Fruit fly (Drosophila melanogaster): ENCODE results near the gene Nelf-A.

Gene Nelf-A

dm6 chr3R:21214693-21215145 is 8.8 kb upstream of the Nelf-A start, which contains the start of gene Ddrgk1 (continued):
- TF ChIP-seq CG33557 (GFP tag; optimal IDR thresholded peaks at IDR 0.05) (peak; percentile 6), Dbx (GFP tag; IDR thresholded peaks at IDR 0.05) (no peak), CG33213 (GFP tag; optimal IDR thresholded peaks at IDR 0.05) (peak; percentile 4), CG31441 (GFP tag; IDR thresholded peaks at IDR 0.05) (no peak), sob (GFP tag; IDR thresholded peaks at IDR 0.05) (0 out of 2 replicates have a peak, but pooled peaks have one; percentile 24), dysf (GFP tag; IDR thresholded peaks at IDR 0.05) (no peak), Aef1 (GFP tag; IDR thresholded peaks at IDR 0.05) (0 out of 3 replicates have a peak, but pooled peaks have one; percentile 22), Xbp1 (GFP tag; optimal IDR thresholded peaks at IDR 0.05) (peak; percentile 31), CG10209 (GFP tag; optimal IDR thresholded peaks at IDR 0.05) (no peak), Hr3 (GFP tag; optimal IDR thresholded peaks at IDR 0.05) (no peak), bcd (GFP tag; optimal IDR thresholded peaks at IDR 0.05) (no peak), CG17361 (GFP tag; IDR thresholded peaks at IDR 0.05) (0 out of 3 replicates have a peak, but pooled peaks have one; percentile 30), CG1233 (GFP tag; optimal IDR thresholded peaks at IDR 0.05) (peak; percentile 13), CG1832 (GFP tag; optimal IDR thresholded peaks at IDR 0.05) (no peak), CG2120 (GFP tag; optimal IDR thresholded peaks at IDR 0.05) (peak; percentile 50), lmd (GFP tag; IDR thresholded peaks at IDR 0.05) (peak; percentile 4; the same call in 1 of the 2 replicates), crp (GFP tag; optimal IDR thresholded peaks at IDR 0.05) (peak; percentile 59 to 88), hth (optimal IDR thresholded peaks at IDR 0.05) (no peak), D (optimal IDR thresholded peaks at IDR 0.05) (no peak), D (GFP tag; optimal IDR thresholded peaks at IDR 0.05) (no peak), CG7372 (GFP tag; IDR thresholded peaks at IDR 0.05) (no peak), CG13775 (GFP tag; optimal IDR thresholded peaks at IDR 0.05) (peak; percentile 28), MBD-R2 (GFP tag; IDR thresholded peaks at IDR 0.05) (peak; percentile 93), nmo (GFP tag; optimal IDR thresholded peaks at IDR 0.05) (peak; percentile 44), NC2β (GFP tag; optimal IDR thresholded peaks at IDR 0.05) (no peak), CG32767 (GFP tag; IDR thresholded peaks at IDR 0.05) (peak; percentile 8; the same call in 1 of the 2 replicates)

- peak; percentile 73 for TF ChIP-seq Ets65A (GFP tag)
- TF ChIP-seq trem (tag; optimal IDR thresholded peaks at IDR 0.05): no peak
- TF ChIP-seq CG42726 (GFP tag; IDR thresholded peaks at IDR 0.05; ENCODE audit: partially characterized antibody): 0 out of 2 replicates have a peak, but pooled peaks have one; percentile 10
- TF ChIP-seq Med (GFP tag): peak; percentile 65
Observed at dm6 chr3R:21215290-21215689, 8.2 kb upstream of the Nelf-A start.

- TF ChIP-seq CG30431 (GFP tag; optimal IDR thresholded peaks at IDR 0.05): no peak
- peak; percentile 37 to 57 for TF ChIP-seq Pdp1 (GFP tag; optimal IDR thresholded peaks at IDR 0.05)
- TF ChIP-seq CG17385 (GFP tag; optimal IDR thresholded peaks at IDR 0.05): no peak
- peak; percentile 24 for TF ChIP-seq CG18262 (tag; optimal IDR thresholded peaks at IDR 0.05)
- TF ChIP-seq yki (optimal IDR thresholded peaks at IDR 0.05): no peak
- TF ChIP-seq fd3F (GFP tag; optimal IDR thresholded peaks at IDR 0.05): no peak
- peak; percentile 32 for TF ChIP-seq slp2 (GFP tag; optimal IDR thresholded peaks at IDR 0.05)
- TF ChIP-seq Scr (GFP tag; IDR thresholded peaks at IDR 0.05; ENCODE audit: partially characterized antibody): peak; percentile 93
- TF ChIP-seq CG12155 (GFP tag; optimal IDR thresholded peaks at IDR 0.05): peak; percentile 31
- no peak for TF ChIP-seq scrt (GFP tag; optimal IDR thresholded peaks at IDR 0.05)
- TF ChIP-seq CG18619 (GFP tag; optimal IDR thresholded peaks at IDR 0.05): peak; percentile 40
- peak; percentile 26; the same call in 1 of the 3 replicates for TF ChIP-seq zfh1 (GFP tag; IDR thresholded peaks at IDR 0.05)
- no peak for TF ChIP-seq sima (GFP tag; optimal IDR thresholded peaks at IDR 0.05)
- TF ChIP-seq lola (GFP tag; optimal IDR thresholded peaks at IDR 0.05): peak in 1 of 3 experiments; percentile 31
- peak; percentile 59 for TF ChIP-seq CG33213 (GFP tag; optimal IDR thresholded peaks at IDR 0.05)
- TF ChIP-seq CG34376 (GFP tag; optimal IDR thresholded peaks at IDR 0.05): peak; percentile 23
- TF ChIP-seq Bteb2 (GFP tag; optimal IDR thresholded peaks at IDR 0.05): peak; percentile 31
- peak; percentile 3 for TF ChIP-seq CG18476 (GFP tag; optimal IDR thresholded peaks at IDR 0.05)
- peak; percentile 89 for TF ChIP-seq hbn (GFP tag; IDR thresholded peaks at IDR 0.05; ENCODE audit: partially characterized antibody)
- no peak for TF ChIP-seq sc (optimal IDR thresholded peaks at IDR 0.05)
- no peak for TF ChIP-seq sc (GFP tag; optimal IDR thresholded peaks at IDR 0.05)
Observed at dm6 chr3R:21218733-21219165, 4.8 kb upstream of the Nelf-A start, which contains the start of the genes Smyd5 and Oga. Smyd5 (minus strand) TSS chr3R:21218791. Oga (plus strand) TSS chr3R:21219077.
